Worm (Caenorhabditis elegans): Measurements from ENCODE around the gene R144.13.

The R144.13 gene

DNA sequence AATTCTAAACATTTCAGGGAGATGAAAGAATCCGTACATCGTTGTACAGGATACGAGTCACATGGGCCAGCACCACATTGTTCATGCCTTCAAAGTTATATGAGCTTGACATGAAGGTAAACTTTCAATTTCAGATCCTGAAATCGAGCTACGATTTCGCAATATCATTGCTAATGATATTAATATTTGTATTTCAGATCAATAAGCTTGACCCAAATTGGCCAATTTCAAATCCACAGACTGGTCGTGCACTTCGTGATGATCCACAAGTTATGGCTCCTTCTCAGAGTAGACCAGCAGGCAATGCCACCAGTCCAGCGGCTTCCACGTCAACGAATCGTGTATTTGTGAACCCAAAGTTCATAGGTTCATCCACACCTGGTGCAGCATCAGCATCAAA lies 3.3 kb downstream of the R144.13 start:
- TF ChIP-seq tbx-2 (tag; optimal IDR thresholded peaks at IDR 0.05) (no peak), ztf-11 (tag; optimal IDR thresholded peaks at IDR 0.05) (no peak), fkh-10 (GFP tag; optimal IDR thresholded peaks at IDR 0.05) (no peak), zag-1 (tag; optimal IDR thresholded peaks at IDR 0.05) (no peak), nhr-23 (tag; optimal IDR thresholded peaks at IDR 0.05) (no peak), R02D3.7 (tag; optimal IDR thresholded peaks at IDR 0.05) (no peak), nhr-25 (tag; optimal IDR thresholded peaks at IDR 0.05) (no peak), egl-5 (tag; optimal IDR thresholded peaks at IDR 0.05) (no peak)

DNA sequence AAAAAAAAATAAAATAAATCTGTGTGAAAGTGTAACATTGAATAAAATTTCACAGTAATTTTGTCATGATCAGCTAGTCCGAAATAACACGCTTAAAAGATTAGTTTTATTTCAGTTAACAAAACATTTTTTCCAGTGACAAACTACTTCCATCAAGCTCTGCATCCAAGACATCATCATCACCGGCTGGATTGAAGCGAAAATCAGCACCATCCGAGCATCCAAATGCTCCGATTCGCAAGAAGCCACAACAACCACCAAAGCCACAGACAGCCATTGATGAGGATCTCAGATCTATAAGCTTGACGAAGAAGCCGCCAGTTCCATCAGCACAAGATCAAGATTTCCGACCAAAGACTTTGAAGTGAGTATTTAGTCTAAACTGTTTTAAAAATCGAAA lies 4.2 kb downstream of the R144.13 start:
- TF ChIP-seq sea-2 (GFP tag; optimal IDR thresholded peaks at IDR 0.05) (no peak), nhr-12 (tag; optimal IDR thresholded peaks at IDR 0.05) (no peak), R02D3.7 (tag; optimal IDR thresholded peaks at IDR 0.05) (no peak), ZK546.5 (tag; optimal IDR thresholded peaks at IDR 0.05) (no peak), mdl-1 (tag; optimal IDR thresholded peaks at IDR 0.05) (no peak), lin-15B (tag; optimal IDR thresholded peaks at IDR 0.05) (no peak), nhr-11 (tag; optimal IDR thresholded peaks at IDR 0.05) (no peak)

DNA sequence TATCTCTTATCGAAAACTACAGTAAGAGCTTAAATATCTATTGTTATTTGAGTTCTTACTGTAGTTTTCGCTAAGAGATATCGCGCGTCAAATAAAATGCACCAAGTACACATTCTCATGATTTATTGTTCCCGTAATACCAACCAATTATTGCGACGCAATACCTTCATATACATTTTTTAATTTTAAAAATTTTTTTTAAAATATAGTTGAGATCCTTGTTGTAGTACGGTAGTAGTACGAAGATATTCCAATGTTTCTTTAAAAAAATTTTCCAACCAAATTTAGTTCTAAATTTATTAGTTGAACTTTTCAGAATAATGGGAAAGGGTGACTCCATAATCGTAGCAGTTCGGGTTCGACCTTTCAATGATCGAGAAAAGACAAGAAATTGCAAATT lies 7.6 kb downstream of the R144.13 start, which contains the start of gene klp-6:
TSS of gene klp-6 (plus strand) at position 301 of the 400 bp plus-strand sequence.
- TF ChIP-seq nhr-11 (tag; optimal IDR thresholded peaks at IDR 0.05) (no peak), mml-1 (tag; optimal IDR thresholded peaks at IDR 0.05) (no peak), egl-27 (tag; optimal IDR thresholded peaks at IDR 0.05) (no peak), skn-1 (tag; optimal IDR thresholded peaks at IDR 0.05) (no peak), zag-1 (tag; optimal IDR thresholded peaks at IDR 0.05) (no peak), tbx-2 (tag; optimal IDR thresholded peaks at IDR 0.05) (no peak), aly-2 (tag; optimal IDR thresholded peaks at IDR 0.05) (no peak), hmg-11 (tag; optimal IDR thresholded peaks at IDR 0.05) (no peak), nhr-28 (tag; optimal IDR thresholded peaks at IDR 0.05) (no peak), nhr-12 (tag; optimal IDR thresholded peaks at IDR 0.05) (no peak), nfya-1 (tag; optimal IDR thresholded peaks at IDR 0.05; ENCODE audit: insufficient read depth) (no peak), ceh-16 (tag; optimal IDR thresholded peaks at IDR 0.05) (no peak), pha-4 (tag; optimal IDR thresholded peaks at IDR 0.05) (no peak), nhr-77 (tag; optimal IDR thresholded peaks at IDR 0.05) (no peak)

DNA sequence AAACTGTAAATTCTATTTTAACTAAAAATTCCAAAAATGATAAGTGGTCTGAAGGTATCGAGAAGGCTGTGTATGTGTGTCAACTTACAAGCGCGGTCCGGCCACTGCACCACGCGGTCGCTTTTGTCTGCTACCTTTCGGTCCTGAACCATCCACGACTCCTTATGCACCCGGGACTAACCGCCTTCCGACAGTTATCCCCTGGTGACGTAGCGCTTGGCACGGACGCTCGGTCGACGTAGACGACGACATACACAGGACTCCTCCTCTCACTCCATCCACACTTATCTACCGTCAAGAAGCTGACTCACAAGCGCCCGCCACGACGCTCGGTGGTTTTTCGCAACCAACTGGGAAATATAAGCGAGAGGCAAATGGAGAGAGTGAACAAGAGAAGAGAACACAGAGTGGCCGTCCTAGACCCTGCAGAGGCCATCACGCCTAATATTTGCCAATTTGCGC lies 8.3 kb downstream of the R144.13 start:
- peak; percentile 59 for TF ChIP-seq lin-39 (tag; optimal IDR thresholded peaks at IDR 0.05)
- TF ChIP-seq nhr-25 (tag; optimal IDR thresholded peaks at IDR 0.05): peak; percentile 67
- TF ChIP-seq nhr-43 (tag; optimal IDR thresholded peaks at IDR 0.05; ENCODE audit: poor library complexity, severe bottlenecking): peak; percentile 58
- peak; percentile 11 for TF ChIP-seq elt-1 (tag; optimal IDR thresholded peaks at IDR 0.05)
- TF ChIP-seq nfya-1 (tag; optimal IDR thresholded peaks at IDR 0.05; ENCODE audit: insufficient read depth): peak; percentile 67
- peak; percentile 62 for TF ChIP-seq elt-2 (tag; optimal IDR thresholded peaks at IDR 0.05)
- peak; percentile 76 for TF ChIP-seq pha-4 (tag; optimal IDR thresholded peaks at IDR 0.05)
- TF ChIP-seq R02D3.7 (tag; optimal IDR thresholded peaks at IDR 0.05): peak; percentile 10
- peak; percentile 65 for TF ChIP-seq tbx-2 (tag; optimal IDR thresholded peaks at IDR 0.05)
- peak; percentile 69 for TF ChIP-seq jun-1 (tag; optimal IDR thresholded peaks at IDR 0.05)
- peak; percentile 73 for TF ChIP-seq lsy-12 (tag; optimal IDR thresholded peaks at IDR 0.05)
- peak; percentile 32 for TF ChIP-seq aly-2 (tag; optimal IDR thresholded peaks at IDR 0.05)
- TF ChIP-seq hmg-11 (tag; optimal IDR thresholded peaks at IDR 0.05): peak; percentile 94
- peak; percentile 65 for TF ChIP-seq skn-1 (tag; optimal IDR thresholded peaks at IDR 0.05)
- TF ChIP-seq nhr-23 (tag; optimal IDR thresholded peaks at IDR 0.05): peak; percentile 67

DNA sequence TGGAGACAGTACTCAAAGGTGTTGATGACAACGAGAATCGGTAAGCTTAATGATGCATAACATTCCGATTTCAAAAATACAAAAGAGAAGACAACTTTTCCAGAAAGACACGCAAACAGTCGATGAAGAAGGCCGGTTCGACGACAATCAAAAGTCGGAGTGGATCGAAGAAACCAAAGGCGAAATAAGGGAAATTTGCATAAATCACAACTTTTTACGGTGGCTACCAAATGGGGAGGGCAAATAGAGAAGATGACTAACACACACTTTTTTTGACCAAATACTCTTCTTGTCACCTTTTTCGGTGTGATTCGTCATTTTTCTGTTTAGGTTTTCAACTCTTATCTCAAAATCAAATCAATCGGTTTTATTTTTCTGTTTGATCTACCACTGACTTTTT lies 13.1 kb downstream of the R144.13 start, which contains the start of gene C45G9.6:
TSS of gene C45G9.6 (plus strand) at position 301 of the 400 bp plus-strand sequence.
- TF ChIP-seq egl-5 (tag; optimal IDR thresholded peaks at IDR 0.05): peak; percentile 4
- TF ChIP-seq tbx-2 (tag; optimal IDR thresholded peaks at IDR 0.05): no peak
- TF ChIP-seq ceh-28 (tag; optimal IDR thresholded peaks at IDR 0.05): no peak
- no peak for TF ChIP-seq unc-39 (tag; optimal IDR thresholded peaks at IDR 0.05)

DNA sequence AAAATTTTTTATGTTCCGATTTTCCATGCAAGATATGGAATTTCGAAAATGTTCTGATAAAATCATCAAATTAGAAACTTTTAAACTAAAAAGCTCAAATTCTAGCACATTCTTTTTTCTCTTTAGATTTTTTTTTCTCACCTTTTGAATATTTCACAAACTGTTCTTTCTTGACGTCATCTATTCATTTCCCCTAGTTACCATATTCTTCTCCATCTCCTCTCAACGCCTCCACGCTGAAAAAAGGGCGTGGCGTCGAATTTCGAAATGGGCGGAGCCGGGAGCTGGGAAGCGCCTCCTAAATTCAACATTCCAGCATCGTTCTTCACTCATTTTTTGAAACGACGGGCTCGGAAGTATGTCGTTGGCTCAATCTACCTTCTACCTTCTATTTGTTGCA lies 19.0 kb downstream of the R144.13 start, which contains the start of gene nlp-43:
TSS of gene nlp-43 (plus strand) at position 301 of the 400 bp plus-strand sequence.
- TF ChIP-seq nhr-237 (tag; optimal IDR thresholded peaks at IDR 0.05) (no peak), lin-15B (tag; optimal IDR thresholded peaks at IDR 0.05) (no peak), skn-1 (tag; optimal IDR thresholded peaks at IDR 0.05) (no peak), daf-12 (tag; optimal IDR thresholded peaks at IDR 0.05) (no peak), fos-1 (tag; optimal IDR thresholded peaks at IDR 0.05) (no peak), mdl-1 (tag; optimal IDR thresholded peaks at IDR 0.05) (no peak), snpc-4 (tag; optimal IDR thresholded peaks at IDR 0.05) (no peak), unc-62 (GFP tag; optimal IDR thresholded peaks at IDR 0.05) (no peak), zag-1 (tag; optimal IDR thresholded peaks at IDR 0.05) (no peak), elt-1 (tag; optimal IDR thresholded peaks at IDR 0.05) (no peak), unc-39 (tag; optimal IDR thresholded peaks at IDR 0.05) (no peak), nhr-23 (tag; optimal IDR thresholded peaks at IDR 0.05) (no peak), ztf-4 (tag; optimal IDR thresholded peaks at IDR 0.05) (no peak)
